Worm (Caenorhabditis elegans) whole organism, late embryonic: ENCODE data around the gene gcc-1.

Experiments used
- K02D7.2 ChIP-seq: sonication (generic microtip); optimal IDR thresholded peaks from 2 replicates; lab custom pipeline; 2017; ENCODE audit warnings: mild to moderate bottlenecking, missing genetic modification characterization, missing compliant biosample characterization
- ceh-2 ChIP-seq: sonication (generic microtip); optimal IDR thresholded peaks from 2 replicates; lab custom pipeline; 2016; ENCODE audit warnings: missing genotype, missing genetic modification characterization, missing compliant biosample characterization
- ceh-22 ChIP-seq: sonication (generic microtip); optimal IDR thresholded peaks from 2 replicates; lab custom pipeline; 2017; ENCODE audit warnings: missing biosample characterization, missing genetic modification characterization
- hlh-30 ChIP-seq: sonication (generic microtip); optimal IDR thresholded peaks from 2 replicates; lab custom pipeline; 2017; ENCODE audit warnings: antibody characterized with exemption, missing genetic modification characterization, missing compliant biosample characterization; ENCODE audit not compliant: insufficient read depth
- lim-6 ChIP-seq: sonication (generic microtip); optimal IDR thresholded peaks from 2 replicates; lab custom pipeline; 2016; ENCODE audit warnings: missing genetic modification characterization, missing compliant biosample characterization

The gcc-1 gene

DNA sequence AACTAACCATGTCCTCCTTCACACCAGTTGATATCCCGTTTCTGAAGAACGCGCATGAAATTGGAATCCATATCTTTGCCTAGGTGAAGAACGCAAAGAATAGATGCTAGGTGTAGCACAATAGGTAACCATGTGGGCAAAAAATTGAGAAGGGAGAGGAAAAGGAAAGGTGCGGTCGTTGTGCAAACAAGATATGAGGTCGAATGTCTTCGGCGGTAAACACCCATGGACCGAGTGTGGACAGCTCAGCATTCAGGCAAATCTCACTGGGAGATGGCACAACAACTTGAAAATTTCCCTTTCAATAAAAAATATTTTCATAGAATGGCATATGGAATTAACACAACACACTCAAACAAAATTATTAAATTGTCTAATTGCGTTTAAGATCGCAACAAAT lies 49.8 kb downstream of the gcc-1 start, which contains the start of gene F28B4.4:
Gene F28B4.4, minus strand, starts transcription at position 101 of the 400 bp plus-strand sequence.
- TF ChIP-seq ceh-2 (tag; lab: Kevin White, UChicago) (no peak), K02D7.2 (tag; lab: Kevin White, UChicago) (no peak), lim-6 (tag; lab: Kevin White, UChicago) (no peak), ceh-22 (no peak), hlh-30 (no peak)
